Worm (Caenorhabditis elegans): ENCODE results near the gene twnk-1.

twnk-1 gene

DNA sequence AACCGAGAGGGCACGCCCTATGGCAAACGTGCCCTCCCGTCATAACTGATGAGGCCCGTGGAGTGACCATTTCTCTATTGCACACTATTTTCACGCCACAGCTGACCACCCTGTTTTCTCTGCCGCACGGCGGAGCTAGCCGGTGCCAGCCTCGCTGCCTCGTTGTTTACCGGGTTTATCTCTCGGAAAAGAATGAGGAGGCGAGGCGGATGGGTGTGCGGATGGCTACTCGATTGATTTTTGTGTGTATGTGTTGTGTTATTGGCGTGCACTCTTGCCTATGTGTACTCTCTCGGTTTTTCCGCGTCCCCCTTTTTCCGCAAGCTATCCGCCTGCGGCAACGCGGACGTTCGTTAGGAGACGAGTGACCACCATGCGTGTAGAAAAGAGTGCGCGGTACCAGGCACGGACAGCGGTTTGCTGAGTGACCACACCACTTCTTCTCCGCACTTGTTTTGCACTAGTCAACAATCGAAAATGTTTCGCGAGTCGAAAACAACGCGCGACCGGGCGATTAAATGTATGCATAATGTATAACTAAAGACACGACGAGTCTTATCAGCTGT lies 21.1 kb downstream of the twnk-1 start (continued):
- TF ChIP-seq F33H1.4 (GFP tag; IDR thresholded peaks at IDR 0.05) (no peak), Y79H2A.3 (GFP tag; conservative IDR thresholded peaks at IDR 0.05) (no peak), ccch-3 (GFP tag; optimal IDR thresholded peaks at IDR 0.05) (no peak), let-607 (tag; optimal IDR thresholded peaks at IDR 0.05) (no peak), unc-62 (GFP tag; optimal IDR thresholded peaks at IDR 0.05) (no peak), somi-1 (GFP tag; optimal IDR thresholded peaks at IDR 0.05) (peak; percentile 31), rec-8 (tag; optimal IDR thresholded peaks at IDR 0.05) (no peak), hlh-26 (GFP tag; conservative IDR thresholded peaks at IDR 0.05) (no peak), lin-40 (tag; optimal IDR thresholded peaks at IDR 0.05) (peak; percentile 17), snpc-1.3 (tag; optimal IDR thresholded peaks at IDR 0.05; ENCODE audit: insufficient read depth) (no peak), F55B11.4 (tag; optimal IDR thresholded peaks at IDR 0.05; ENCODE audit: borderline replicate concordance, insufficient read depth) (no peak), egl-44 (GFP tag; IDR thresholded peaks at IDR 0.05) (no peak), zim-3 (tag; optimal IDR thresholded peaks at IDR 0.05) (peak; percentile 46)

DNA sequence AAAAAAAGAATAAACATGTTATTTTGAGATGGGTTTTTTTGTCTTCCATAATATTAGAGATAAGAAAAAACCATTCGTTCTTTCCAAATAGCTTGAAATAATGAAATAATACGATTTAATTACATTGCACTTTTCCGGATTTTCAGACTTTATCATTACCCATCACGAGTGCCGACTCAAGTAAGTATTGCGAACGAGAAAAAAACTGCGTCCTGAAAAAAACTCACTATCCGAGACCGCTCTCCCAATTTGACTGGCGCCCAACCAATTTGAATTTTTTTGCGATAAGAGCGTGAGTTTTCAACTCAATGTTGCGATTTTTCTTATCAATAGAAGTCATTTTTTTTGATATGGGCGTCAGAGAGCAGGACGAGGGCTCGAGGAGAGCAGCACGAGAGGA lies 22.0 kb downstream of the twnk-1 start:
- TF ChIP-seq hsf-1 (GFP tag; IDR thresholded peaks at IDR 0.05) = no peak
- TF ChIP-seq B0261.1 (tag; optimal IDR thresholded peaks at IDR 0.05) = no peak
- TF ChIP-seq B0336.3 (GFP tag; IDR thresholded peaks at IDR 0.05) = peak; percentile 24; the same call in 1 of the 2 replicates
- TF ChIP-seq atf-7 (tag; optimal IDR thresholded peaks at IDR 0.05) = peak; percentile 10
- TF ChIP-seq hmg-1.2 (GFP tag; IDR thresholded peaks at IDR 0.05) = peak; percentile 13; the same call in 1 of the 2 replicates
- TF ChIP-seq unc-62 (GFP tag; optimal IDR thresholded peaks at IDR 0.05) = peak; percentile 59
- peak; percentile 53 for TF ChIP-seq dox-1 (GFP tag; IDR thresholded peaks at IDR 0.05)
- TF ChIP-seq lir-1 (GFP tag; conservative IDR thresholded peaks at IDR 0.05) = no peak
- peak; percentile 86 for TF ChIP-seq ets-4 (GFP tag; optimal IDR thresholded peaks at IDR 0.05)
- TF ChIP-seq pha-4 (tag; optimal IDR thresholded peaks at IDR 0.05) = peak; percentile 40
- TF ChIP-seq nhr-80 (tag; optimal IDR thresholded peaks at IDR 0.05) = peak; percentile 97
- TF ChIP-seq rec-8 (tag; optimal IDR thresholded peaks at IDR 0.05) = no peak
- TF ChIP-seq hrde-1 (tag; optimal IDR thresholded peaks at IDR 0.05; ENCODE audit: borderline replicate concordance) = no peak
- no peak for TF ChIP-seq cebp-1 (GFP tag; IDR thresholded peaks at IDR 0.05)
- TF ChIP-seq cebp-1 (tag; optimal IDR thresholded peaks at IDR 0.05) = peak; percentile 50
- TF ChIP-seq madf-3 (GFP tag; IDR thresholded peaks at IDR 0.05) = no peak
- TF ChIP-seq ceh-27 (GFP tag; optimal IDR thresholded peaks at IDR 0.05) = no peak
- no peak for TF ChIP-seq madf-8 (GFP tag; conservative IDR thresholded peaks at IDR 0.05)

DNA sequence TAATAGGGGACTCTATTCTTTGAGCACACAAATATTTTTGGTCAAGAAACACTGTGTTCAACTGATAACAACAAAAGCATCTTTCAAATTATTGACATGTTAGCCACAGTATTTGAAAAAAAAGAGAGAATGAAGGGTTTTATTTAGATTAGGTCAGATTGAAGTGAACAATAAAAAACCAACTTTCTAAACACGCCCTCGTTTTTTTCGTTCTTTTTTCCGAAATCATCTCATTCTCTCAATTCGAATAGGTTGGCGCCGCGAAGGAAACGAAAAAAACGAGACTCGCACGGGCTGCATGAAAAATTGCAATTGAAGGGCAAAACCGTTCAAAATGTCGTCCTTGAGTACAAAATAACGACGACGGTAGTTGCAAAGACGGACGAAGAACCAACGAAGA lies 23.3 kb downstream of the twnk-1 start:
- TF ChIP-seq D2030.7 (GFP tag; IDR thresholded peaks at IDR 0.05) (no peak), xnd-1 (tag; optimal IDR thresholded peaks at IDR 0.05) (no peak), dox-1 (GFP tag; IDR thresholded peaks at IDR 0.05) (peak; percentile 36; the same call in 1 of the 2 replicates), nhr-80 (tag; optimal IDR thresholded peaks at IDR 0.05) (peak; percentile 64)

DNA sequence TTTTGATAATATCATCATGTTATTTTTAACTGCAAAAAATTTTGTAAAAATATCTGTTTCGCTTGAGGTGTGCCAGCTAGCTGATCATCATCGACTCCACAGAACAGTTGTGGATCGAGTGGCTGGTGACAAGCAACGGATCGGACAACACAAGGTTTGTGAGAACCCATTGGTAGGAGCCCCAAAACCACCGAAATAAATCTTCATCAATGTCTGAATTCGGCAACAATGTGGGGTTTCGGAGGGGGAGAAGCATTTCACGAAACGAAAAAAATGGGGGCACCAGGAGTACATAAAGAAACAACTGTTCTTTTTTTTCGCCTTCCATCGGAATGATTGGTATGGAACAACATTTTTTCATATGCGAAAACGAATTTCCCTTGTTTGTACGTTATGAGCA lies 24.3 kb downstream of the twnk-1 start:
- no peak for TF ChIP-seq lsy-27 (tag; optimal IDR thresholded peaks at IDR 0.05; ENCODE audit: borderline replicate concordance, insufficient read depth)
- TF ChIP-seq dpl-1 (GFP tag; optimal IDR thresholded peaks at IDR 0.05) = no peak
- no peak for TF ChIP-seq athp-1 (tag; optimal IDR thresholded peaks at IDR 0.05)
- no peak for TF ChIP-seq C06A6.2 (GFP tag; conservative IDR thresholded peaks at IDR 0.05)
- TF ChIP-seq ceh-40 (GFP tag; IDR thresholded peaks at IDR 0.05) = no peak
- no peak for TF ChIP-seq ccch-3 (GFP tag; optimal IDR thresholded peaks at IDR 0.05)
- TF ChIP-seq F10E7.11 (tag; optimal IDR thresholded peaks at IDR 0.05) = no peak
- TF ChIP-seq ztf-28 (GFP tag; IDR thresholded peaks at IDR 0.05) = no peak
- TF ChIP-seq snpc-4 (GFP tag; optimal IDR thresholded peaks at IDR 0.05) = no peak
- TF ChIP-seq snpc-4 (tag; optimal IDR thresholded peaks at IDR 0.05) = no peak
- no peak for TF ChIP-seq snpc-1.3 (tag; optimal IDR thresholded peaks at IDR 0.05; ENCODE audit: insufficient read depth)
- no peak for TF ChIP-seq hsf-1 (GFP tag; IDR thresholded peaks at IDR 0.05)
- no peak for TF ChIP-seq hlh-12 (tag; optimal IDR thresholded peaks at IDR 0.05)
- TF ChIP-seq fkh-3 (tag; optimal IDR thresholded peaks at IDR 0.05) = no peak
- no peak for TF ChIP-seq pha-4 (tag; optimal IDR thresholded peaks at IDR 0.05)
- no peak for TF ChIP-seq ztf-22 (GFP tag; optimal IDR thresholded peaks at IDR 0.05)
- no peak for TF ChIP-seq madf-8 (GFP tag; conservative IDR thresholded peaks at IDR 0.05)

Data from whole organism, young adult.